Fruit fly (Drosophila melanogaster): ENCODE results near the gene CG14282.

CG14282 gene

dm6 chr3R:19187717-19188149, 10.9 kb downstream of the CG14282 start:
- TF ChIP-seq h (optimal IDR thresholded peaks at IDR 0.05) = no peak
- TF ChIP-seq ttk (optimal IDR thresholded peaks at IDR 0.05) = no peak
- no peak for TF ChIP-seq insv (optimal IDR thresholded peaks at IDR 0.05)
- TF ChIP-seq Sin3A (optimal IDR thresholded peaks at IDR 0.05) = no peak
- no peak for TF ChIP-seq psq (optimal IDR thresholded peaks at IDR 0.05)
- TF ChIP-seq Myc (optimal IDR thresholded peaks at IDR 0.05) = no peak

dm6 chr3R:19190020-19190419, 13.2 kb downstream of the CG14282 start:
- TF ChIP-seq insv (optimal IDR thresholded peaks at IDR 0.05) = no peak
- TF ChIP-seq ttk (optimal IDR thresholded peaks at IDR 0.05) = no peak
- TF ChIP-seq Sin3A (optimal IDR thresholded peaks at IDR 0.05) = no peak
- no peak for TF ChIP-seq psq (optimal IDR thresholded peaks at IDR 0.05)
- TF ChIP-seq Myc (optimal IDR thresholded peaks at IDR 0.05) = no peak
- no peak for TF ChIP-seq h (optimal IDR thresholded peaks at IDR 0.05)

- no peak for TF ChIP-seq h (optimal IDR thresholded peaks at IDR 0.05)
- no peak for TF ChIP-seq ttk (optimal IDR thresholded peaks at IDR 0.05)
- no peak for TF ChIP-seq Sin3A (optimal IDR thresholded peaks at IDR 0.05)
- TF ChIP-seq insv (optimal IDR thresholded peaks at IDR 0.05) = no peak
- TF ChIP-seq Myc (optimal IDR thresholded peaks at IDR 0.05) = no peak
- no peak for TF ChIP-seq psq (optimal IDR thresholded peaks at IDR 0.05)
Measured at dm6 chr3R:19211778-19212177, 35.0 kb downstream of the CG14282 start, which contains the start of gene cry. Gene cry (plus strand): TSS chr3R:19212154.

dm6 chr3R:19212545-19213176, 35.9 kb downstream of the CG14282 start:
- TF ChIP-seq insv (optimal IDR thresholded peaks at IDR 0.05) = no peak
- no peak for TF ChIP-seq Myc (optimal IDR thresholded peaks at IDR 0.05)
- TF ChIP-seq psq (optimal IDR thresholded peaks at IDR 0.05) = no peak
- no peak for TF ChIP-seq ttk (optimal IDR thresholded peaks at IDR 0.05)
- TF ChIP-seq Sin3A (optimal IDR thresholded peaks at IDR 0.05) = no peak
- no peak for TF ChIP-seq h (optimal IDR thresholded peaks at IDR 0.05)

- no peak for TF ChIP-seq psq (optimal IDR thresholded peaks at IDR 0.05)
- TF ChIP-seq h (optimal IDR thresholded peaks at IDR 0.05) = no peak
- no peak for TF ChIP-seq Myc (optimal IDR thresholded peaks at IDR 0.05)
- no peak for TF ChIP-seq Sin3A (optimal IDR thresholded peaks at IDR 0.05)
- TF ChIP-seq ttk (optimal IDR thresholded peaks at IDR 0.05) = no peak
- no peak for TF ChIP-seq insv (optimal IDR thresholded peaks at IDR 0.05)
Measured at dm6 chr3R:19221350-19221749, 44.5 kb downstream of the CG14282 start.

- TF ChIP-seq insv (optimal IDR thresholded peaks at IDR 0.05) (no peak), psq (optimal IDR thresholded peaks at IDR 0.05) (no peak), h (optimal IDR thresholded peaks at IDR 0.05) (no peak), Sin3A (optimal IDR thresholded peaks at IDR 0.05) (no peak), ttk (optimal IDR thresholded peaks at IDR 0.05) (no peak), Myc (optimal IDR thresholded peaks at IDR 0.05) (no peak)
Measured at dm6 chr3R:19223369-19223768, 46.6 kb downstream of the CG14282 start.

dm6 chr3R:19225446-19225955, 48.7 kb downstream of the CG14282 start:
- TF ChIP-seq Myc (optimal IDR thresholded peaks at IDR 0.05) (no peak), h (optimal IDR thresholded peaks at IDR 0.05) (no peak), ttk (optimal IDR thresholded peaks at IDR 0.05) (no peak), Sin3A (optimal IDR thresholded peaks at IDR 0.05) (no peak), insv (optimal IDR thresholded peaks at IDR 0.05) (no peak), psq (optimal IDR thresholded peaks at IDR 0.05) (no peak)

dm6 chr3R:19226137-19226873, 49.5 kb downstream of the CG14282 start, which contains the start of gene vib:
Gene vib (minus strand): TSS chr3R:19226651.
- TF ChIP-seq ttk (optimal IDR thresholded peaks at IDR 0.05) (no peak), psq (optimal IDR thresholded peaks at IDR 0.05) (no peak), insv (optimal IDR thresholded peaks at IDR 0.05) (no peak), h (optimal IDR thresholded peaks at IDR 0.05) (no peak), Sin3A (optimal IDR thresholded peaks at IDR 0.05) (no peak), Myc (optimal IDR thresholded peaks at IDR 0.05) (no peak)
